Fruit fly (Drosophila melanogaster) Kc167 (cell line): ENCODE data around the gene CG17260.

ENCODE experiments used
- Myc ChIP-seq: fragments of >200 bp; optimal IDR thresholded peaks from 2 replicates; lab custom pipeline; 2017; ENCODE audit warnings: missing external identifiers
- Sin3A ChIP-seq: fragments of >200 bp; optimal IDR thresholded peaks from 2 replicates; lab custom pipeline; 2018; ENCODE audit warnings: missing external identifiers
- h ChIP-seq: fragments of >200 bp; optimal IDR thresholded peaks from 3 replicates; lab custom pipeline; 2018; ENCODE audit warnings: missing external identifiers
- insv ChIP-seq: fragments of >200 bp; optimal IDR thresholded peaks from 3 replicates; lab custom pipeline; 2018; ENCODE audit warnings: missing external identifiers
- psq ChIP-seq: fragments of >200 bp; optimal IDR thresholded peaks from 2 replicates; lab custom pipeline; 2017; ENCODE audit warnings: missing external identifiers
- ttk ChIP-seq: sonication (Bioruptor generic); optimal IDR thresholded peaks from 2 replicates; lab custom pipeline; 2017; ENCODE audit warnings: missing external identifiers

dm6 chr2L:3006925-3007426 is 30.1 kb upstream of the CG17260 start:
- TF ChIP-seq insv (no peak), psq (no peak), ttk (no peak), Sin3A (lab: Kevin White, UChicago) (no peak), Myc (lab: Kevin White, UChicago) (no peak), h (lab: Kevin White, UChicago) (no peak)
